Worm (Caenorhabditis elegans): ENCODE results near the gene rft-2.
A peak's percentile ranks its signal among the peaks of the same experiment; 100 is the strongest.

DNA sequence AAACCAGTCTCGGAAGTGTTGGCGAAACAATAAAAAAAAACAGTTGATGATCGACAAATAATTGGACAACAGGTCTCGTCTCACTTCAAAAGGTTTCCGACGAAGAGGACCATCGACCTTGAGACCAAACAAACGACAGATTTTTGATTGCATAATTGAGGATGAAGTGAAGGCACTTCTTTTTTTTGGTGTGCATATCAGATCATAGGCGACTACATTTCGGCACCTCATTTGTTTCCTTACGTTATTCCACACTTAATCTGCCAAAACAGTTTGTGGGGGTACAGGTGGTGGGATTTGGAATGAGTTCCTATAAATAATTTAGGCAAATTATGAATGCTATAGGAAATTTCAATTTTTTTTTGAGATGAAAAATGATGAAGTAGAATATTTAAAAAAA, 36.3 kb upstream of the rft-2 start:
- TF ChIP-seq unc-39 (tag; optimal IDR thresholded peaks at IDR 0.05), result no peak
- no peak for TF ChIP-seq aly-2 (tag; optimal IDR thresholded peaks at IDR 0.05)
- TF ChIP-seq ceh-16 (tag; optimal IDR thresholded peaks at IDR 0.05), result no peak
- no peak for TF ChIP-seq sea-2 (GFP tag; optimal IDR thresholded peaks at IDR 0.05)
- no peak for TF ChIP-seq ceh-9 (tag; optimal IDR thresholded peaks at IDR 0.05)
- no peak for TF ChIP-seq tbx-2 (tag; optimal IDR thresholded peaks at IDR 0.05)
- TF ChIP-seq fkh-10 (GFP tag; optimal IDR thresholded peaks at IDR 0.05), result no peak
- TF ChIP-seq jun-1 (tag; optimal IDR thresholded peaks at IDR 0.05), result no peak
- no peak for TF ChIP-seq ceh-82 (tag; optimal IDR thresholded peaks at IDR 0.05)
- TF ChIP-seq egl-27 (tag; optimal IDR thresholded peaks at IDR 0.05), result no peak
- TF ChIP-seq elt-2 (tag; optimal IDR thresholded peaks at IDR 0.05), result peak; percentile 1
